Worm (Caenorhabditis elegans): ENCODE measurements around the gene Y60A3A.8.

Y60A3A.8 gene

ce11 chrV:19994093-19994492, 44.3 kb downstream of the Y60A3A.8 start, which contains the start of gene Y60A3A.25:
Y60A3A.25 (minus strand) TSS chrV:19994193.
- TF ChIP-seq npax-4 (tag; optimal IDR thresholded peaks at IDR 0.05) = no peak
- TF ChIP-seq ceh-48 (tag; optimal IDR thresholded peaks at IDR 0.05) = no peak
- no peak for TF ChIP-seq pros-1 (tag; optimal IDR thresholded peaks at IDR 0.05)
- no peak for TF ChIP-seq C08G9.2 (tag; optimal IDR thresholded peaks at IDR 0.05)
- no peak for TF ChIP-seq ama-1 (optimal IDR thresholded peaks at IDR 0.05)

- TF ChIP-seq tbx-2 (tag; optimal IDR thresholded peaks at IDR 0.05) (no peak), K02D7.2 (tag; optimal IDR thresholded peaks at IDR 0.05) (no peak), madf-2 (tag; optimal IDR thresholded peaks at IDR 0.05) (no peak), ceh-18 (tag; optimal IDR thresholded peaks at IDR 0.05) (no peak), C38D4.7 (GFP tag; optimal IDR thresholded peaks at IDR 0.05) (no peak), fkh-10 (GFP tag; optimal IDR thresholded peaks at IDR 0.05) (no peak), pax-1 (tag; optimal IDR thresholded peaks at IDR 0.05) (no peak), ref-2 (tag; optimal IDR thresholded peaks at IDR 0.05) (no peak), Y22D7AL.16 (tag; optimal IDR thresholded peaks at IDR 0.05) (no peak), fkh-6 (tag; optimal IDR thresholded peaks at IDR 0.05) (no peak), npax-4 (tag; optimal IDR thresholded peaks at IDR 0.05) (no peak), dve-1 (tag; optimal IDR thresholded peaks at IDR 0.05) (no peak), ceh-19 (GFP tag; optimal IDR thresholded peaks at IDR 0.05) (no peak)
These were observed 44.9 kb downstream of the Y60A3A.8 start for ce11 chrV:19994665-19995064.

- TF ChIP-seq sdc-2 (tag; optimal IDR thresholded peaks at IDR 0.05) (no peak), dve-1 (tag; optimal IDR thresholded peaks at IDR 0.05) (no peak), fkh-10 (GFP tag; optimal IDR thresholded peaks at IDR 0.05) (no peak), ttx-3 (tag; optimal IDR thresholded peaks at IDR 0.05) (no peak), ceh-24 (tag; optimal IDR thresholded peaks at IDR 0.05) (no peak), hlh-30 (tag; optimal IDR thresholded peaks at IDR 0.05; ENCODE audit: insufficient read depth) (no peak), ref-2 (tag; optimal IDR thresholded peaks at IDR 0.05) (no peak), K09A11.1 (tag; optimal IDR thresholded peaks at IDR 0.05; ENCODE audit: insufficient read depth) (no peak), lin-11 (tag; optimal IDR thresholded peaks at IDR 0.05) (no peak), fkh-6 (tag; optimal IDR thresholded peaks at IDR 0.05) (no peak), pat-9 (tag; optimal IDR thresholded peaks at IDR 0.05) (no peak), ceh-6 (GFP tag; optimal IDR thresholded peaks at IDR 0.05) (no peak), pha-2 (tag; optimal IDR thresholded peaks at IDR 0.05) (no peak)
These were observed 47.7 kb downstream of the Y60A3A.8 start for ce11 chrV:19997481-19997880.

- no peak for TF ChIP-seq ceh-30 (tag; optimal IDR thresholded peaks at IDR 0.05)
- TF ChIP-seq fkh-10 (GFP tag; optimal IDR thresholded peaks at IDR 0.05) = no peak
- TF ChIP-seq sox-2 (GFP tag; IDR thresholded peaks at IDR 0.05) = no peak
- no peak for TF ChIP-seq ceh-22 (tag; optimal IDR thresholded peaks at IDR 0.05)
- TF ChIP-seq lim-6 (tag; optimal IDR thresholded peaks at IDR 0.05) = no peak
- TF ChIP-seq nfya-1 (tag; optimal IDR thresholded peaks at IDR 0.05) = no peak
- no peak for TF ChIP-seq tbx-2 (tag; optimal IDR thresholded peaks at IDR 0.05)
- no peak for TF ChIP-seq fax-1 (tag; optimal IDR thresholded peaks at IDR 0.05)
- TF ChIP-seq elt-4 (tag; optimal IDR thresholded peaks at IDR 0.05) = peak; percentile 9
- peak; percentile 68 for TF ChIP-seq dve-1 (tag; optimal IDR thresholded peaks at IDR 0.05)
- TF ChIP-seq ceh-2 (tag; optimal IDR thresholded peaks at IDR 0.05) = no peak
- TF ChIP-seq ceh-48 (tag; optimal IDR thresholded peaks at IDR 0.05) = peak; percentile 19
- no peak for TF ChIP-seq unc-3 (GFP tag; conservative IDR thresholded peaks at IDR 0.05)
- no peak for TF ChIP-seq unc-3 (tag; optimal IDR thresholded peaks at IDR 0.05)
- no peak for TF ChIP-seq K02D7.2 (tag; optimal IDR thresholded peaks at IDR 0.05)
- TF ChIP-seq ztf-16 (tag; optimal IDR thresholded peaks at IDR 0.05) = no peak
- TF ChIP-seq pag-3 (tag; optimal IDR thresholded peaks at IDR 0.05; ENCODE audit: borderline replicate concordance) = no peak
- TF ChIP-seq ref-2 (tag; optimal IDR thresholded peaks at IDR 0.05) = no peak
These were observed 48.5 kb downstream of the Y60A3A.8 start for ce11 chrV:19998203-19998836.

Measured in whole organism, late embryonic.